Fruit fly (Drosophila melanogaster): ENCODE results near the gene CG17564.

dm6 chr2L:19270686-19271085, 29.0 kb downstream of the CG17564 start:
- TF ChIP-seq CG8478 (optimal IDR thresholded peaks at IDR 0.05) (no peak), CTCF (optimal IDR thresholded peaks at IDR 0.05) (peak; percentile 55 to 69)

All from S2 (cell line).